Fruit fly (Drosophila melanogaster) whole organism, pupa: ENCODE measurements around the gene CG12531.

Experiments used
- CG14655 ChIP-seq: fragments of 200-800 bp; sonication (Bioruptor generic); optimal IDR thresholded peaks from 3 replicates; lab custom pipeline; 2017; ENCODE audit warnings: mild to moderate bottlenecking, missing biosample characterization, missing genetic modification reagents, missing genetic modification characterization
- CG15710 ChIP-seq: fragments of 200-800 bp; sonication (Bioruptor generic); optimal IDR thresholded peaks from 2 replicates; lab custom pipeline; 2018; ENCODE audit warnings: missing biosample characterization, mild to moderate bottlenecking, missing genetic modification characterization, moderate library complexity
- CG17806 ChIP-seq: fragments of 200-800 bp; sonication (Bioruptor generic); optimal IDR thresholded peaks from 2 replicates; lab custom pipeline; 2018; ENCODE audit warnings: missing biosample characterization, mild to moderate bottlenecking, missing genetic modification characterization, moderate library complexity
- CG32121 ChIP-seq: fragments of 200-800 bp; sonication (Bioruptor generic); IDR thresholded peaks from 2 replicates; pipeline ENCODE4 v1.3.6; 2022; ENCODE audit warnings: missing biosample characterization, missing genetic modification characterization
- CG34367 ChIP-seq: fragments of 200-800 bp; sonication (Bioruptor generic); optimal IDR thresholded peaks from 2 replicates; lab custom pipeline; 2018; ENCODE audit warnings: missing biosample characterization, mild to moderate bottlenecking, missing genetic modification characterization
- CG4496 ChIP-seq: fragments of 200-800 bp; sonication (Bioruptor generic); IDR thresholded peaks from 3 replicates; pipeline ENCODE4 v1.3.6; 2022; ENCODE audit warnings: missing biosample characterization, missing genetic modification characterization
- CG8159 ChIP-seq: fragments of 200-800 bp; sonication (Bioruptor generic); optimal IDR thresholded peaks from 3 replicates; lab custom pipeline; 2018; ENCODE audit warnings: missing biosample characterization, mild to moderate bottlenecking, missing genetic modification characterization, moderate library complexity
- CG9948 ChIP-seq: fragments of 200-800 bp; sonication (Bioruptor generic); optimal IDR thresholded peaks from 2 replicates; lab custom pipeline; 2018; ENCODE audit warnings: missing biosample characterization, mild to moderate bottlenecking, missing genetic modification characterization, moderate library complexity
- EcR ChIP-seq: fragments of 200-800 bp; sonication (Bioruptor generic); optimal IDR thresholded peaks from 3 replicates; lab custom pipeline; 2019; ENCODE audit warnings: missing biosample characterization, missing genetic modification characterization, mild to moderate bottlenecking, moderate library complexity, missing genetic modification reagents
- Pif1A ChIP-seq: fragments of 200-800 bp; sonication (Bioruptor generic); optimal IDR thresholded peaks from 3 replicates; lab custom pipeline; 2016; ENCODE audit warnings: missing biosample characterization, missing genetic modification characterization
- Pif1B ChIP-seq: fragments of 200-800 bp; sonication (Bioruptor generic); optimal IDR thresholded peaks from 3 replicates; lab custom pipeline; 2016; ENCODE audit warnings: missing biosample characterization, missing genetic modification characterization
- Snoo ChIP-seq: fragments of 200-800 bp; sonication (Bioruptor generic); optimal IDR thresholded peaks from 3 replicates; lab custom pipeline; 2017; ENCODE audit warnings: missing biosample characterization, mild to moderate bottlenecking, missing genetic modification characterization, inconsistent platforms

DNA sequence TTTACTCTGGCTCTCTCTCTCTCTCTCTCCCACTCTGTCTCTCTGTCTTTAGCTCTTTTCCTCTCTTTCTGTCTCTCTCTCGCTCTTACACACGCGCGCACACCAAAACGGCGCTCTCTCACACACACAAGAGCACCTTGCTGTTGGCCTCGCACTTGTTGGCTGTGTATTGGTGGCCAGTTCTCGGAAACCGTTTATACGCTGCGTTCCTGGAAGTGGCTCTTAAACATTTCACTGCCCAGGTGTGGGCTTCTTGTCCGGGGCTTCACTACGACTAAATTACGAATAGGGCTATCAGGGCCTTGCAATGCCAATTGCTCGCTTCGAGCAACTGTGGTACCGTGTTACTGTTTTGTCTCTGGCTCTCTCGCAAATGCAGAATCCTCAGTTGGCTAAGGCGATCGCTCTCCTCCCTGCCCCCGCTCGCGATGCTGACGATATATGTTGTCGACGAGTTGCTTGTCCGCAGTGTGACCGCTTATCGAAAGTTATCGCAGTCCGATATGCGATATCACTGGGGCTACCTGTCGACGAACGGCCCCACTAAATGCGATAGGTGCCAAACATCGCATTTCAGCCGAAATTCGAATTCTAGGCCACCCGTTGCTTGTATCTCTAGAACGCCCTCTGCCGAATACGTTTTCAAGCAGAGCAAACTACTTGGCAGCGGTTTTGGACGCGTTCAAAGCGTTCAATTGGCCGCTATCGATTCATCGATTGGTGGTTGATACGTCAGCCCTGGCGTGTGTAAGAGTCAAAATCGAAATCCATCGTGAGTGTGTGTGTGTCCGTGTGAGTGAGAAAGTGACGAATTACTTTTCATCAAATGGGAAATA lies 35.5 kb upstream of the CG12531 start, which contains the start of the genes dome and Ubqn:
- no peak for TF ChIP-seq CG15710 (tag; lab: Kevin White, UChicago)
- TF ChIP-seq EcR, result no peak
- TF ChIP-seq Pif1B (GFP tag; lab: Kevin White, UChicago), result no peak
- no peak for TF ChIP-seq CG17806 (tag; lab: Kevin White, UChicago)
- no peak for TF ChIP-seq CG9948 (tag; lab: Kevin White, UChicago)
- TF ChIP-seq CG14655, result no peak
- no peak for TF ChIP-seq CG8159
- no peak for TF ChIP-seq CG32121 (GFP tag; lab: Robert Waterston, UW)
- no peak for TF ChIP-seq CG34367 (tag; lab: Kevin White, UChicago)
- peak; percentile 29; the same call in 2 of the 3 replicates for TF ChIP-seq CG4496
- no peak for TF ChIP-seq Snoo (tag; lab: Kevin White, UChicago)
- no peak for TF ChIP-seq Pif1A (GFP tag; lab: Kevin White, UChicago)
